Fruit fly (Drosophila melanogaster) whole organism, pupa: ENCODE measurements around the gene ringer.

Experiments
- CG10348 ChIP-seq: fragments of 200-800 bp; sonication (Bioruptor generic); IDR thresholded peaks from 2 replicates; pipeline ENCODE4 v1.3.6; 2022; ENCODE audit warnings: missing biosample characterization, missing genetic modification characterization
- CG12605 ChIP-seq: fragments of 200-800 bp; sonication (Bioruptor generic); IDR thresholded peaks from 2 replicates; pipeline ENCODE4 v1.3.6; 2022; ENCODE audit warnings: missing biosample characterization, missing genetic modification characterization
- CG13204 ChIP-seq: fragments of 200-800 bp; sonication (Bioruptor generic); optimal IDR thresholded peaks from 2 replicates; lab custom pipeline; 2018; ENCODE audit warnings: missing biosample characterization, mild to moderate bottlenecking, missing genetic modification characterization, moderate library complexity
- CG14655 ChIP-seq: fragments of 200-800 bp; sonication (Bioruptor generic); optimal IDR thresholded peaks from 3 replicates; lab custom pipeline; 2017; ENCODE audit warnings: mild to moderate bottlenecking, missing biosample characterization, missing genetic modification reagents, missing genetic modification characterization
- CG15710 ChIP-seq: fragments of 200-800 bp; sonication (Bioruptor generic); optimal IDR thresholded peaks from 2 replicates; lab custom pipeline; 2018; ENCODE audit warnings: missing biosample characterization, mild to moderate bottlenecking, missing genetic modification characterization, moderate library complexity
- CG17806 ChIP-seq: fragments of 200-800 bp; sonication (Bioruptor generic); optimal IDR thresholded peaks from 2 replicates; lab custom pipeline; 2018; ENCODE audit warnings: missing biosample characterization, mild to moderate bottlenecking, missing genetic modification characterization, moderate library complexity
- CG32121 ChIP-seq: fragments of 200-800 bp; sonication (Bioruptor generic); IDR thresholded peaks from 2 replicates; pipeline ENCODE4 v1.3.6; 2022; ENCODE audit warnings: missing biosample characterization, missing genetic modification characterization
- CG34367 ChIP-seq: fragments of 200-800 bp; sonication (Bioruptor generic); optimal IDR thresholded peaks from 2 replicates; lab custom pipeline; 2018; ENCODE audit warnings: missing biosample characterization, mild to moderate bottlenecking, missing genetic modification characterization
- CG4496 ChIP-seq: fragments of 200-800 bp; sonication (Bioruptor generic); IDR thresholded peaks from 3 replicates; pipeline ENCODE4 v1.3.6; 2022; ENCODE audit warnings: missing biosample characterization, missing genetic modification characterization
- CG8159 ChIP-seq: fragments of 200-800 bp; sonication (Bioruptor generic); optimal IDR thresholded peaks from 3 replicates; lab custom pipeline; 2018; ENCODE audit warnings: missing biosample characterization, mild to moderate bottlenecking, missing genetic modification characterization, moderate library complexity
- CG8301 ChIP-seq: fragments of 200-800 bp; sonication (Bioruptor generic); optimal IDR thresholded peaks from 2 replicates; lab custom pipeline; 2018; ENCODE audit warnings: missing biosample characterization, mild to moderate bottlenecking, missing genetic modification characterization
- CG9948 ChIP-seq: fragments of 200-800 bp; sonication (Bioruptor generic); optimal IDR thresholded peaks from 2 replicates; lab custom pipeline; 2018; ENCODE audit warnings: missing biosample characterization, mild to moderate bottlenecking, missing genetic modification characterization, moderate library complexity
- D1 ChIP-seq: fragments of 200-800 bp; sonication (Bioruptor generic); optimal IDR thresholded peaks from 2 replicates; lab custom pipeline; 2018; ENCODE audit warnings: missing biosample characterization, mild to moderate bottlenecking, missing genetic modification characterization, moderate library complexity
- EcR ChIP-seq: fragments of 200-800 bp; sonication (Bioruptor generic); optimal IDR thresholded peaks from 3 replicates; lab custom pipeline; 2019; ENCODE audit warnings: missing biosample characterization, missing genetic modification characterization, mild to moderate bottlenecking, moderate library complexity, missing genetic modification reagents
- Ets98B ChIP-seq: fragments of 200-800 bp; sonication (Bioruptor generic); IDR thresholded peaks from 2 replicates; pipeline ENCODE4 v1.3.6; 2022; ENCODE audit warnings: missing biosample characterization, missing genetic modification characterization
- Pif1B ChIP-seq: fragments of 200-800 bp; sonication (Bioruptor generic); optimal IDR thresholded peaks from 3 replicates; lab custom pipeline; 2016; ENCODE audit warnings: missing biosample characterization, missing genetic modification characterization
- Snoo ChIP-seq: fragments of 200-800 bp; sonication (Bioruptor generic); optimal IDR thresholded peaks from 3 replicates; lab custom pipeline; 2017; ENCODE audit warnings: missing biosample characterization, mild to moderate bottlenecking, missing genetic modification characterization, inconsistent platforms
- fd96Ca ChIP-seq: fragments of 200-800 bp; sonication (Bioruptor generic); IDR thresholded peaks from 3 replicates; pipeline ENCODE4 v1.3.6; 2022; ENCODE audit warnings: missing biosample characterization, missing genetic modification characterization
- gl ChIP-seq: fragments of 200-800 bp; sonication (Bioruptor generic); optimal IDR thresholded peaks from 2 replicates; lab custom pipeline; 2018; ENCODE audit warnings: missing biosample characterization, mild to moderate bottlenecking, missing genetic modification characterization
- rn ChIP-seq: fragments of 200-800 bp; sonication (Bioruptor generic); IDR thresholded peaks from 2 replicates; pipeline ENCODE4 v1.3.6; 2022; ENCODE audit warnings: missing biosample characterization, missing genetic modification characterization

Gene ringer

DNA sequence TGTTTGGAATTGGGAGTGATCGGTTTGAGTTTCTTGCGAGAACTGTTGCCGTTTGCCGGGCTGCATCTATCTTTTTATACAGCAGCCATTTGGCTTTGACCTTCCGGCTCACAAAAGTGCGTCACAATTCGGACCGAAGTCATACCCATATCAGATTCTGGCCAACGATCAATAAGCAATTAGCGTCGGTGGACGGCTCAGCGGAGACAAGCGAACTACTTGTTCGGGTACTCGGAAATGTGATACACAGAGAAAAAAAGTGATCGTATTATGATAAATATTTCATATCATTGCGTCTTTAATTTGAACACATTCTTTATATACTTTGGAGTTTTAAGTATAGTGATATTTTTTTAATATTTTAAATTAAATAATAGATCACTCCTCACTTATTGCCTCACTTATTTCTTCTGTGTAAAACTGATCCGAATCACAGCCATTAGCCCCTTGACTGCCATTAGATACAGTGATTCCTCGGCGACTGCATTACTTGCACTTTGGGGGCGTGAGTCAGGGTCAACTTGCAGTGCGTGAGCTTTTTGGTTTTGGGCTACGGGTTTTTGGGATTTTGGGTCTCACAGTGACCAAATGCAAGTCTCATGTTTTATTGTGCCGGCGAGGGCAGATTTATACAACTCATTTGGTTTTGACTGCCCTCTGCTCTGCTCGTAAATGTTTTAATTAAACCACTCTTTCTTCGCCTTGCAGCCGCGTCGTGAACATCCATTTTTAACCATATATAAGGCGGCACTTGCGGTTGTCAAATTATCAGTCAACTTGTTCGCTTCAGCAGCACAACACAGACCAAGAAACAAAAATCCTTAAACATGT, 53.2 kb downstream of the ringer start, which contains the start of the genes CG13043 and CG13063:
Gene CG13043, minus strand, starts transcription at position 51 of the 831 bp plus-strand sequence.
Gene CG13063, plus strand, starts transcription at position 781 of the 831 bp plus-strand sequence.
- no peak for TF ChIP-seq CG14655
- no peak for TF ChIP-seq CG9948 (tag; lab: Kevin White, UChicago)
- no peak for TF ChIP-seq CG10348 (GFP tag; lab: Robert Waterston, UW)
- no peak for TF ChIP-seq rn (GFP tag; lab: Robert Waterston, UW)
- TF ChIP-seq CG12605 (GFP tag; lab: Robert Waterston, UW) = no peak
- TF ChIP-seq CG17806 (tag; lab: Kevin White, UChicago) = no peak
- TF ChIP-seq CG4496 = no peak
- TF ChIP-seq Snoo (tag; lab: Kevin White, UChicago) = no peak
- TF ChIP-seq D1 = no peak
- no peak for TF ChIP-seq Ets98B
- TF ChIP-seq EcR (GFP tag; lab: Kevin White, UChicago) = no peak
- no peak for TF ChIP-seq CG13204 (GFP tag; lab: Kevin White, UChicago)
- no peak for TF ChIP-seq CG32121 (GFP tag; lab: Robert Waterston, UW)
- TF ChIP-seq CG8159 = no peak
- TF ChIP-seq fd96Ca (GFP tag; lab: Robert Waterston, UW) = no peak
- TF ChIP-seq CG34367 (tag; lab: Kevin White, UChicago) = no peak
- TF ChIP-seq gl (tag; lab: Kevin White, UChicago) = no peak
- TF ChIP-seq CG8301 = no peak
- no peak for TF ChIP-seq Pif1B
- no peak for TF ChIP-seq CG15710 (tag; lab: Kevin White, UChicago)
- TF ChIP-seq, all 21 proteins: peak for 0
